Fruit fly (Drosophila melanogaster): ENCODE results near the gene Dpm2.

Gene Dpm2

dm6 chr3L:3338028-3338855, 18.9 kb downstream of the Dpm2 start (continued):
- TF ChIP-seq dsx (GFP tag; optimal IDR thresholded peaks at IDR 0.05; ENCODE audit: poor library complexity, severe bottlenecking), result peak; percentile 33
- peak; percentile 67 to 96 for TF ChIP-seq ss (GFP tag; optimal IDR thresholded peaks at IDR 0.05)

dm6 chr3L:3338882-3339590, 19.7 kb downstream of the Dpm2 start:
- TF ChIP-seq CG16779 (tag; optimal IDR thresholded peaks at IDR 0.05) (peak; percentile 30), Hr4 (GFP tag; optimal IDR thresholded peaks at IDR 0.05) (peak; percentile 76), CG15336 (GFP tag; IDR thresholded peaks at IDR 0.05) (peak; percentile 77), Hr39 (GFP tag; optimal IDR thresholded peaks at IDR 0.05) (no peak), Eip78C (GFP tag) (peak; percentile 58), CG11762 (GFP tag; optimal IDR thresholded peaks at IDR 0.05; ENCODE audit: insufficient read depth) (peak; percentile 37), Met (GFP tag; optimal IDR thresholded peaks at IDR 0.05) (no peak), CG7368 (GFP tag; optimal IDR thresholded peaks at IDR 0.05) (peak; percentile 8), CG32006 (GFP tag; optimal IDR thresholded peaks at IDR 0.05) (peak; percentile 85), CG6792 (GFP tag; optimal IDR thresholded peaks at IDR 0.05) (no peak), fd59A (GFP tag; optimal IDR thresholded peaks at IDR 0.05) (no peak), eg (GFP tag; IDR thresholded peaks at IDR 0.05) (peak; percentile 75), CG6276 (GFP tag; optimal IDR thresholded peaks at IDR 0.05) (peak; percentile 78), CG8319 (GFP tag; optimal IDR thresholded peaks at IDR 0.05) (no peak), lz (GFP tag; optimal IDR thresholded peaks at IDR 0.05) (no peak), achi (GFP tag; optimal IDR thresholded peaks at IDR 0.05) (peak; percentile 40), Sox14 (GFP tag; optimal IDR thresholded peaks at IDR 0.05) (peak; percentile 44), Ets96B (tag; optimal IDR thresholded peaks at IDR 0.05) (peak; percentile 79), salr (GFP tag; optimal IDR thresholded peaks at IDR 0.05) (peak in 1 of 2 experiments; percentile 51), CG10631 (GFP tag; optimal IDR thresholded peaks at IDR 0.05) (peak; percentile 8), net (GFP tag; optimal IDR thresholded peaks at IDR 0.05) (peak; percentile 12), CG1621 (tag; optimal IDR thresholded peaks at IDR 0.05) (no peak), OdsH (GFP tag; optimal IDR thresholded peaks at IDR 0.05) (peak; percentile 48), topi (GFP tag; optimal IDR thresholded peaks at IDR 0.05) (peak; percentile 18), cyc (GFP tag; optimal IDR thresholded peaks at IDR 0.05) (no peak), Lpt (GFP tag; optimal IDR thresholded peaks at IDR 0.05) (peak; percentile 1), svp (GFP tag) (no peak), acj6 (GFP tag; optimal IDR thresholded peaks at IDR 0.05) (no peak), CG31627 (GFP tag; optimal IDR thresholded peaks at IDR 0.05) (no peak), CG8632 (GFP tag; optimal IDR thresholded peaks at IDR 0.05) (no peak), CG11294 (GFP tag; IDR thresholded peaks at IDR 0.05) (no peak; the same call in 1 of the 2 replicates), CG4318 (GFP tag; optimal IDR thresholded peaks at IDR 0.05) (peak; percentile 65), CG6808 (GFP tag; optimal IDR thresholded peaks at IDR 0.05) (peak; percentile 70), CG10669 (GFP tag; optimal IDR thresholded peaks at IDR 0.05) (peak; percentile 75), Ets21C (GFP tag; optimal IDR thresholded peaks at IDR 0.05) (no peak), dac (GFP tag; optimal IDR thresholded peaks at IDR 0.05) (peak; percentile 59), CG6163 (GFP tag; IDR thresholded peaks at IDR 0.05) (peak; percentile 41; the same call in 2 of the 3 replicates), dsx (GFP tag; optimal IDR thresholded peaks at IDR 0.05; ENCODE audit: poor library complexity, severe bottlenecking) (no peak), spab (GFP tag; optimal IDR thresholded peaks at IDR 0.05) (peak; percentile 70), CG8119 (GFP tag; IDR thresholded peaks at IDR 0.05) (peak; percentile 89), Eip93F (GFP tag; optimal IDR thresholded peaks at IDR 0.05) (no peak), CG9139 (GFP tag; optimal IDR thresholded peaks at IDR 0.05) (peak; percentile 44), pdm3 (GFP tag; optimal IDR thresholded peaks at IDR 0.05) (peak; percentile 23), CG3919 (GFP tag; optimal IDR thresholded peaks at IDR 0.05) (peak; percentile 55), CG11902 (GFP tag; optimal IDR thresholded peaks at IDR 0.05) (no peak), CG3032 (tag; optimal IDR thresholded peaks at IDR 0.05) (peak; percentile 77)
